Worm (Caenorhabditis elegans): Measurements from ENCODE around the gene F07B7.12.
"Not testable (repeated sequence)": the region's sequence is repeated elsewhere in the genome, so short reads cannot be mapped to it uniquely, and the experiment has no call there.

The F07B7.12 gene

DNA sequence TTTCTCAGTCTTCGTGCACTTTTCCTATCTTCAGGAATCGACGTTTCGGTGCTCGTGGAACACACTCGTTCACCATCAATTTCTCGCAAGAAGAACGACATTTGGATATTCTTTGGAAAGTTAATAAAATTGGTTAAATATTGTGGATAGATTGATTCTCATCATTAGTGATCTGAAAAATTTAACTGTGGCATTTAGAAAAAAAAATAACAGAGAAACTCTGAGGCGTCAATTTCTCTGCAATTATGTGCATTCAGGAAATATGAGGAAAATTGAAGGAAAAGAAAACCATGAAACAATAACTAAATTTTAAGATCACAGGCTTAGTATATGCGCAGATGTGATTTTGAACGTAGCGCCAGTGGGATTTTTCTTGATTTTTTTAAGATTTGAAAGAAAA lies at the start of gene F07B7.12:
Gene F07B7.12 (minus strand): TSS at position 101 of the 400 bp plus-strand sequence.
- TF ChIP-seq cnd-1 (tag; optimal IDR thresholded peaks at IDR 0.05); blmp-1 (tag; optimal IDR thresholded peaks at IDR 0.05); lin-32 (GFP tag; optimal IDR thresholded peaks at IDR 0.05): not testable (repeated sequence)

DNA sequence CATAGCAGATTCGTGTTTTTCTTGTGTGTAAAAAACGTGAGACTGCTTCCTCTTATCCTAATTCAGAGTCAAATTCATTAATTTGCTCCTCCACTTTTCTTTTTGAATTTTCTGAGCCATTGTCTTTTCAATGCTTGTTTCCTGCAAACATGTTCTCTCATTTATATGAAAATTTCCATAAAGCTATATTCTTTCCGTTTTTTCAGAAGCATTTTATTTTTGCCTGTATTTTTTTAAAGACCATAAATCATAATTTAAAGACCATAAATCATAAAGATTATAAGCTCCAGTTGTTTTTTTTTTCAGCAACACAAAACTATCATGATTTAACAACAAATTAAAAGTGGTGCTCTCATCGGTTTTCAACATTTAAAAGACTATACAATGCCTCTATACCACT lies 45.0 kb upstream of the F07B7.12 start, which contains the start of gene frpr-11:
Gene frpr-11 (plus strand): TSS at position 301 of the 400 bp plus-strand sequence.
- TF ChIP-seq unc-62 (GFP tag; optimal IDR thresholded peaks at IDR 0.05) (no peak), sptf-1 (tag; optimal IDR thresholded peaks at IDR 0.05) (no peak), M03D4.4 (tag; optimal IDR thresholded peaks at IDR 0.05) (no peak), bed-3 (GFP tag; optimal IDR thresholded peaks at IDR 0.05) (no peak), ceh-43 (GFP tag; optimal IDR thresholded peaks at IDR 0.05) (no peak), blmp-1 (tag; optimal IDR thresholded peaks at IDR 0.05) (no peak), cnd-1 (tag; optimal IDR thresholded peaks at IDR 0.05) (no peak), drap-1 (GFP tag; optimal IDR thresholded peaks at IDR 0.05) (no peak), mls-2 (tag; optimal IDR thresholded peaks at IDR 0.05) (no peak), unc-120 (tag; optimal IDR thresholded peaks at IDR 0.05; ENCODE audit: poor library complexity, severe bottlenecking) (no peak), mep-1 (tag; optimal IDR thresholded peaks at IDR 0.05) (no peak), ceh-39 (tag; optimal IDR thresholded peaks at IDR 0.05) (no peak), nhr-28 (tag; optimal IDR thresholded peaks at IDR 0.05) (no peak), mab-5 (tag; optimal IDR thresholded peaks at IDR 0.05) (no peak), ztf-11 (tag; optimal IDR thresholded peaks at IDR 0.05) (no peak), ceh-83 (GFP tag; optimal IDR thresholded peaks at IDR 0.05) (no peak), unc-39 (tag; optimal IDR thresholded peaks at IDR 0.05) (no peak), flh-1 (GFP tag; optimal IDR thresholded peaks at IDR 0.05) (no peak), lsy-2 (tag; optimal IDR thresholded peaks at IDR 0.05) (no peak)

DNA sequence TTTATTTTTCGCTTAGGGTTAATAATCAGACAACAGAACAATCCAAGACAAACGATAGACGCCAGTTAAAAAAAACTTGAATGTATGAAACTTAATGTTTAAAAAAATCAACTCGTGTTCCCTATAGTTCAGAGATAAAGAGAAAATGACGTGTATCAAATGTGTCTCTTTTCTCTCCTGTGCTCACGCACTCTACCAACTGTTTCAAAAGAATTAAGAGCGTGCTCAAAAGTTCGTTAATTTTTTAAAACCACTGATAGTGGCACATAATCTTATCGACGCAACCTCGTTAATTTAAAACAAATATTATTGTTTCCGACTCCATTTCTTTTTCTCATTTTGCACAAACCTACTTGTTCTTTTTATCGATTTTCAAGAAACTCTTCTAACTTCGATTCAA lies 43.8 kb upstream of the F07B7.12 start:
- no peak for TF ChIP-seq ces-1 (GFP tag; optimal IDR thresholded peaks at IDR 0.05)
- no peak for TF ChIP-seq blmp-1 (tag; optimal IDR thresholded peaks at IDR 0.05)
- TF ChIP-seq lin-13 (tag; optimal IDR thresholded peaks at IDR 0.05): no peak
- TF ChIP-seq lsy-2 (tag; optimal IDR thresholded peaks at IDR 0.05): no peak
- TF ChIP-seq nhr-28 (tag; optimal IDR thresholded peaks at IDR 0.05): no peak
- no peak for TF ChIP-seq nhr-76 (tag; optimal IDR thresholded peaks at IDR 0.05)
- no peak for TF ChIP-seq unc-39 (tag; optimal IDR thresholded peaks at IDR 0.05)
- TF ChIP-seq unc-62 (GFP tag; optimal IDR thresholded peaks at IDR 0.05): no peak
- no peak for TF ChIP-seq sptf-1 (tag; optimal IDR thresholded peaks at IDR 0.05)
- no peak for TF ChIP-seq drap-1 (GFP tag; optimal IDR thresholded peaks at IDR 0.05)
- no peak for TF ChIP-seq snpc-4 (tag; optimal IDR thresholded peaks at IDR 0.05)
- no peak for TF ChIP-seq pha-4 (tag; optimal IDR thresholded peaks at IDR 0.05)
- no peak for TF ChIP-seq ztf-11 (tag; optimal IDR thresholded peaks at IDR 0.05)
- TF ChIP-seq elt-3 (tag; optimal IDR thresholded peaks at IDR 0.05): no peak
- TF ChIP-seq tbx-8 (GFP tag; optimal IDR thresholded peaks at IDR 0.05): no peak
- TF ChIP-seq elt-1 (tag; optimal IDR thresholded peaks at IDR 0.05; ENCODE audit: borderline replicate concordance, insufficient read depth): no peak
- TF ChIP-seq mab-5 (tag; optimal IDR thresholded peaks at IDR 0.05): no peak
- no peak for TF ChIP-seq hlh-1 (tag; optimal IDR thresholded peaks at IDR 0.05)
- no peak for TF ChIP-seq M03D4.4 (tag; optimal IDR thresholded peaks at IDR 0.05)

- no peak for TF ChIP-seq nhr-12 (tag; optimal IDR thresholded peaks at IDR 0.05)
- no peak for TF ChIP-seq flh-1 (GFP tag; optimal IDR thresholded peaks at IDR 0.05)
- TF ChIP-seq tbx-8 (GFP tag; optimal IDR thresholded peaks at IDR 0.05): no peak
- no peak for TF ChIP-seq cnd-1 (tag; optimal IDR thresholded peaks at IDR 0.05)
- TF ChIP-seq hlh-1 (tag; optimal IDR thresholded peaks at IDR 0.05): no peak
These were observed 42.1 kb upstream of the F07B7.12 start for ce11 chrV:8903916-8904315.

ce11 chrV:8902697-8903096 lies 40.8 kb upstream of the F07B7.12 start, which contains the start of gene frpr-12:
Gene frpr-12, plus strand, starts transcription at chrV:8902997.
- TF ChIP-seq flh-1 (GFP tag; optimal IDR thresholded peaks at IDR 0.05) (no peak), nhr-12 (tag; optimal IDR thresholded peaks at IDR 0.05) (no peak), sptf-1 (tag; optimal IDR thresholded peaks at IDR 0.05) (no peak), ceh-39 (tag; optimal IDR thresholded peaks at IDR 0.05) (no peak), unc-39 (tag; optimal IDR thresholded peaks at IDR 0.05) (no peak), cnd-1 (tag; optimal IDR thresholded peaks at IDR 0.05) (no peak), mls-2 (tag; optimal IDR thresholded peaks at IDR 0.05) (no peak), ceh-83 (GFP tag; optimal IDR thresholded peaks at IDR 0.05) (no peak), unc-62 (GFP tag; optimal IDR thresholded peaks at IDR 0.05) (no peak), tbx-8 (GFP tag; optimal IDR thresholded peaks at IDR 0.05) (no peak), unc-120 (tag; optimal IDR thresholded peaks at IDR 0.05; ENCODE audit: poor library complexity, severe bottlenecking) (no peak), pha-4 (tag; optimal IDR thresholded peaks at IDR 0.05) (no peak), ztf-11 (tag; optimal IDR thresholded peaks at IDR 0.05) (no peak), snpc-4 (tag; optimal IDR thresholded peaks at IDR 0.05) (no peak), drap-1 (GFP tag; optimal IDR thresholded peaks at IDR 0.05) (no peak), nhr-28 (tag; optimal IDR thresholded peaks at IDR 0.05) (no peak), ces-1 (GFP tag; optimal IDR thresholded peaks at IDR 0.05) (no peak), hlh-1 (tag; optimal IDR thresholded peaks at IDR 0.05) (no peak), M03D4.4 (tag; optimal IDR thresholded peaks at IDR 0.05) (no peak), mep-1 (tag; optimal IDR thresholded peaks at IDR 0.05) (no peak)
